Worm (Caenorhabditis elegans) whole organism, L2 larva: ENCODE measurements around the gene kin-24.

Experiments
- ama-1 ChIP-seq: fragments of 150-350 bp; optimal IDR thresholded peaks from 2 replicates; lab custom pipeline; 2018; ENCODE audit warnings: inconsistent platforms
- sma-9 ChIP-seq, 2 experiments: fragments of 150-350 bp in 1 of 2; sonication (generic microtip) in 1 of 2; optimal IDR thresholded peaks; 2 replicates each; lab custom pipeline; 2014 to 2016; ENCODE audit warnings: missing genetic modification characterization in 2 of 2, mild to moderate bottlenecking in 1 of 2, missing biosample characterization in 1 of 2, missing compliant biosample characterization in 1 of 2, missing genetic modification reagents in 1 of 2, moderate library complexity in 1 of 2
- unc-62 ChIP-seq: fragments of 150-350 bp; optimal IDR thresholded peaks from 2 replicates; lab custom pipeline; 2014; ENCODE audit warnings: missing biosample characterization, missing genetic modification reagents, missing genetic modification characterization

- TF ChIP-seq sma-9 (GFP tag; optimal IDR thresholded peaks at IDR 0.05; lab: Kevin White, UChicago) (no peak), sma-9 (tag; optimal IDR thresholded peaks at IDR 0.05; lab: Kevin White, UChicago) (no peak), unc-62 (no peak), ama-1 (lab: Kevin White, UChicago) (no peak)
Observed at ce11 chrIV:9824480-9824879, 16.4 kb downstream of the kin-24 start, which contains the start of gene catp-6.
